Fruit fly (Drosophila melanogaster): Measurements from ENCODE around the gene mfas.
A peak's percentile ranks its signal among the peaks of the same experiment; 100 is the strongest.
"Not testable (repeated sequence)": the region's sequence is repeated elsewhere in the genome, so short reads cannot be mapped to it uniquely, and the experiment has no call there.

Gene mfas

DNA sequence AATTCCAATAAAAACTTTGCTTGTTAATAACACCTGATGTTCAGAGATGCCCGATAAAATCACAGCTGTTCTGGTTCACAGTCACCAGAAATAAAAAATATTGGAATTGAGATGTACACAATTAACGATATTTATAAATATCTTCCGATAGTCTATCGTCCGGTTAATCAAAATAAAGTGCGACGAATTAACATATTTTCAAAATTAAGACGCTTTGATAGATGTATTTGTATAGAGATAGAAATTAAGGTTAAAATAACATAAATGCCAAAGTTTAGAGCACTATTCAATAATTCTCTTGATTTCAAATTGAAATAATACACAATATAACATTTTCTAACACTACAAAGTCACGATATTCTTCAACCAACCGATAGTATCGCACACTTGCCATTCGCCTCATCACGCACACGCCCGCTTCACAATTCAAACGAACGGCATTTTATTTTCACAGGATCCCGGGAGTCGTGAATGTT, 30.3 kb downstream of the mfas start, which contains the start of the genes CG3281 and aurA (continued):
- TF ChIP-seq CG34406 (GFP tag; optimal IDR thresholded peaks at IDR 0.05): peak; percentile 53
- TF ChIP-seq Ets96B (tag; optimal IDR thresholded peaks at IDR 0.05): peak; percentile 49
- peak; percentile 59 for TF ChIP-seq achi (GFP tag; optimal IDR thresholded peaks at IDR 0.05)
- peak; percentile 73 for TF ChIP-seq Hr4 (GFP tag; optimal IDR thresholded peaks at IDR 0.05)
- peak; percentile 75 for TF ChIP-seq Sox14 (GFP tag; optimal IDR thresholded peaks at IDR 0.05)
- TF ChIP-seq Smox (GFP tag; optimal IDR thresholded peaks at IDR 0.05): no peak
- peak; percentile 80 for TF ChIP-seq cyc (GFP tag; optimal IDR thresholded peaks at IDR 0.05)
- TF ChIP-seq Hr38 (GFP tag; optimal IDR thresholded peaks at IDR 0.05): no peak
- TF ChIP-seq vri (GFP tag; optimal IDR thresholded peaks at IDR 0.05): no peak
- TF ChIP-seq CG10669 (GFP tag; optimal IDR thresholded peaks at IDR 0.05): peak; percentile 44
- peak; percentile 46 for TF ChIP-seq CG6792 (GFP tag; optimal IDR thresholded peaks at IDR 0.05)
- no peak for TF ChIP-seq CG6854 (GFP tag; optimal IDR thresholded peaks at IDR 0.05)
- no peak for TF ChIP-seq CG6276 (GFP tag; optimal IDR thresholded peaks at IDR 0.05)
- TF ChIP-seq CG10631 (GFP tag; optimal IDR thresholded peaks at IDR 0.05): peak; percentile 83
- TF ChIP-seq CG11294 (GFP tag; IDR thresholded peaks at IDR 0.05): peak; percentile 23; the same call in 1 of the 2 replicates
- TF ChIP-seq CG11762 (GFP tag; optimal IDR thresholded peaks at IDR 0.05; ENCODE audit: insufficient read depth): peak; percentile 37
- peak; percentile 51 for TF ChIP-seq CG8319 (GFP tag; optimal IDR thresholded peaks at IDR 0.05)
- TF ChIP-seq lz (GFP tag; optimal IDR thresholded peaks at IDR 0.05): peak; percentile 78
- peak; percentile 0 for TF ChIP-seq dac (GFP tag; optimal IDR thresholded peaks at IDR 0.05)
- TF ChIP-seq esn (GFP tag; optimal IDR thresholded peaks at IDR 0.05): peak; percentile 83
- TF ChIP-seq CG11902 (GFP tag; optimal IDR thresholded peaks at IDR 0.05): peak; percentile 51
- no peak for TF ChIP-seq Met (GFP tag; optimal IDR thresholded peaks at IDR 0.05)

DNA sequence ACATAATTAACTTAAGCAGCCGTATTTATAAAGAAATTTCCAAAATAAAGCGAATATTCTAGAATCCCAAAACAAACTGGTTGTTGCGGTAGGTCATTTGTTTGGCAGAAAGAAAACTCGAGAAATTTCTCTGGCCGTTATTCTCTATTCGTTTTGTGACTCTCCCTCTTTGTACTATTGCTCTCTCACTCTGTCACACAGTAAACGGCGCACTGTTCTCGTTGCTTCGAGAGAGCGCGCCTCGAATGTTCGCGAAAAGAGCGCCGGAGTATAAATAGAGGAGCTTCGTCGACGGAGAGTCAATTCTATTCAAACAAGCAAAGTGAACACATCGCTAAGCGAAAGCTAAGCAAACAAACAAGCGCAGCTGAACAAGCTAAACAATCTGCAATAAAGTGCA, 34.9 kb downstream of the mfas start, which contains the start of gene Hsp70Ab:
TSS of gene Hsp70Ab (plus strand) at position 301 of the 400 bp plus-strand sequence.
- not testable (repeated sequence) for TF ChIP-seq Sox15 (GFP tag; optimal IDR thresholded peaks at IDR 0.05); CG16779 (tag; optimal IDR thresholded peaks at IDR 0.05); net (GFP tag; optimal IDR thresholded peaks at IDR 0.05)

DNA sequence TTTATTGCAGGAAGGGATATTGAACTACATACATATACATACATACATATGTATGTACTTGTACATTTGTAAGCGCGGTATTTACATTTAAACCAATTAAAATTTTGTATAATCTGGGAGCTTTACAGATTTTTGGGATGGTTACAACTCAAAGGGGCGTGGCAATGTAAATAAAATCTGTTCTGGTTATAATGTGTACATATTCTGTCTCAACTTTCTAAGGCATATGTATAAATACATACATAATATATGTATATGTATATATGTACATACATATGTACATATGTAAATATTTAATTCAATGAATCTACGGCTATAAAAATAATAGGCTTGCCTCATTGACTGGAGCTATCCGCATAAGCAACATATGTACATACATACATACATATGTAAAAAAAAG, 35.7 kb downstream of the mfas start:
- no peak for TF ChIP-seq OdsH (GFP tag; optimal IDR thresholded peaks at IDR 0.05)
- no peak for TF ChIP-seq CG6276 (GFP tag; optimal IDR thresholded peaks at IDR 0.05)
- TF ChIP-seq Hr4 (GFP tag; optimal IDR thresholded peaks at IDR 0.05): no peak
- no peak for TF ChIP-seq eg (GFP tag; IDR thresholded peaks at IDR 0.05)
- TF ChIP-seq Smox (GFP tag; optimal IDR thresholded peaks at IDR 0.05): no peak
- no peak for TF ChIP-seq spab (GFP tag; optimal IDR thresholded peaks at IDR 0.05)
- no peak for TF ChIP-seq CG16779 (tag; optimal IDR thresholded peaks at IDR 0.05)
- no peak for TF ChIP-seq CG7368 (GFP tag; optimal IDR thresholded peaks at IDR 0.05)
- TF ChIP-seq Ets21C (GFP tag; optimal IDR thresholded peaks at IDR 0.05): no peak

DNA sequence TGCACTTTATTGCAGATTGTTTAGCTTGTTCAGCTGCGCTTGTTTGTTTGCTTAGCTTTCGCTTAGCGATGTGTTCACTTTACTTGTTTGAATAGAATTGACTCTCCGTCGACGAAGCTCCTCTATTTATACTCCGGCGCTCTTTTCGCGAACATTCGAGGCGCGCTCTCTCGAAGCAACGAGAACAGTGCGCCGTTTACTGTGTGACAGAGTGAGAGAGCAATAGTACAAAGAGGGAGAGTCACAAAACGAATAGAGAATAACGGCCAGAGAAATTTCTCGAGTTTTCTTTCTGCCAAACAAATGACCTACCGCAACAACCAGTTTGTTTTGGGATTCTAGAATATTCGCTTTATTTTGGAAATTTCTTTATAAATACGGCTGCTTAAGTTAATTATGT, 36.7 kb downstream of the mfas start, which contains the start of gene Hsp70Aa:
TSS of gene Hsp70Aa (minus strand) at position 101 of the 400 bp plus-strand sequence.
- not testable (repeated sequence) for TF ChIP-seq dsx (GFP tag; optimal IDR thresholded peaks at IDR 0.05; ENCODE audit: poor library complexity, severe bottlenecking); Eip93F (GFP tag; optimal IDR thresholded peaks at IDR 0.05); Sox14 (GFP tag; optimal IDR thresholded peaks at IDR 0.05)

DNA sequence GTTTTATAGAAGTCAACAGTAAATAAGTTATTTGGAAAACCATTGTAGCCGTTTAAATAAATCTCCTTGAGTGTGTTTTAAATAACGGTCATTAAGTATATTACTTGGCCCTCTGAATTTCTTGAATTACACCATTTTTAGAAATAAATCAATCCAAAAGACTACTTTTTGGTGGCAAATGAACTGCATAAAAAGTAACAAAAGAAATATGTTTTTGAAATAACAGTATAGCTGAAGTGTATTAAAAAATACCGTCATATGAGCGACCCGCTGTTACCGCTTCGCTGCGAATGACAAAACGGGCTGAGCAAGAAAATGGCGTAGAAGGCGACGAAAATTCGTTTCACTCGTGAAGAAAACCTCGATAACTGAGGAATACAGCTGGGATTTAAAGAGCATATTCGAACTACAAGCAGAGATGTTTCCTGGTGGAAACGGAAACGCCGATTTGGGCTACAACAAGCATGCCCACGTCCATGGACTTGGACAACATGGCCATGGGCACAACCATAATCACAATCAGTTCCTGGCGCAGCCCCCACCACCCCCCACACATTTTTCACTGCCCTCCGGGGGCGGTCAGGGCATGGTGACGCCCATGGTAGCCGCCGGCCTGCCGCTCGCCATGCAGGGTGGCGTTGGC, 43.6 kb downstream of the mfas start, which contains the start of gene CG31211:
TSS of gene CG31211 (plus strand) at position 294 of the 643 bp plus-strand sequence.
- TF ChIP-seq Hr4 (GFP tag; optimal IDR thresholded peaks at IDR 0.05): peak; percentile 43
- TF ChIP-seq CG6163 (GFP tag; IDR thresholded peaks at IDR 0.05): no peak
- no peak for TF ChIP-seq CG6854 (GFP tag; optimal IDR thresholded peaks at IDR 0.05)
- no peak for TF ChIP-seq Lpt (GFP tag; optimal IDR thresholded peaks at IDR 0.05)
- TF ChIP-seq CG11762 (GFP tag; optimal IDR thresholded peaks at IDR 0.05; ENCODE audit: insufficient read depth): no peak
- no peak for TF ChIP-seq fkh (GFP tag; optimal IDR thresholded peaks at IDR 0.05)
- peak; percentile 84 for TF ChIP-seq svp (GFP tag)
- no peak for TF ChIP-seq CG1621 (tag; optimal IDR thresholded peaks at IDR 0.05)
- peak in 1 of 2 experiments; percentile 15 for TF ChIP-seq ss (GFP tag; optimal IDR thresholded peaks at IDR 0.05)
- peak; percentile 4 for TF ChIP-seq lz (GFP tag; optimal IDR thresholded peaks at IDR 0.05)
- TF ChIP-seq Gug (GFP tag; IDR thresholded peaks at IDR 0.05): no peak
- no peak for TF ChIP-seq fd59A (GFP tag; optimal IDR thresholded peaks at IDR 0.05)
- TF ChIP-seq CG8119 (GFP tag; IDR thresholded peaks at IDR 0.05): no peak
- peak; percentile 9 for TF ChIP-seq OdsH (GFP tag; optimal IDR thresholded peaks at IDR 0.05)
- TF ChIP-seq CG4318 (GFP tag; optimal IDR thresholded peaks at IDR 0.05): no peak
- TF ChIP-seq CG8319 (GFP tag; optimal IDR thresholded peaks at IDR 0.05): no peak
- no peak for TF ChIP-seq salr (GFP tag; optimal IDR thresholded peaks at IDR 0.05)

Data from whole organism, prepupa.